Fruit fly (Drosophila melanogaster): ENCODE data around the gene CG42749.

- no peak for TF ChIP-seq CTCF (optimal IDR thresholded peaks at IDR 0.05)
- no peak for TF ChIP-seq CG8478 (optimal IDR thresholded peaks at IDR 0.05)
Observed at dm6 chrX:5349899-5350575, 54.2 kb downstream of the CG42749 start.
